Fruit fly (Drosophila melanogaster) whole organism, adult: Measurements from ENCODE around the gene CSN6.

Source experiments
- CG14711 ChIP-seq: fragments of 200-800 bp; sonication (Bioruptor generic); optimal IDR thresholded peaks from 2 replicates; lab custom pipeline; 2018; ENCODE audit warnings: missing biosample characterization, mild to moderate bottlenecking, missing genetic modification characterization, moderate library complexity
- Crg-1 ChIP-seq: fragments of 200-800 bp; sonication (Bioruptor generic); optimal IDR thresholded peaks from 2 replicates; lab custom pipeline; 2016; ENCODE audit warnings: missing biosample characterization, missing genetic modification characterization
- Hr96 ChIP-seq: fragments of 200-800 bp; sonication (Bioruptor generic); optimal IDR thresholded peaks from 2 replicates; lab custom pipeline; 2016; ENCODE audit warnings: missing biosample characterization, missing genetic modification characterization
- cnc ChIP-seq, 2 experiments: fragments of >200 bp; optimal IDR thresholded peaks; 2 replicates each; lab custom pipeline; 2017
- kay ChIP-seq: fragments of 200-800 bp; sonication (Bioruptor generic); peaks from one replicate; lab custom pipeline; 2016; ENCODE audit warnings: missing biosample characterization, missing genetic modification characterization, borderline replicate concordance
- toe ChIP-seq: fragments of 200-800 bp; sonication (Bioruptor generic); optimal IDR thresholded peaks from 2 replicates; lab custom pipeline; 2016; ENCODE audit warnings: missing biosample characterization, missing genetic modification characterization

dm6 chr3R:22535945-22536344, 44.6 kb upstream of the CSN6 start:
- TF ChIP-seq Crg-1 (GFP tag; lab: Kevin White, UChicago) (no peak), kay (no peak), Hr96 (GFP tag; lab: Kevin White, UChicago) (no peak), cnc (optimal IDR thresholded peaks at IDR 0.05; lab: Kevin White, UChicago) (no peak), CG14711 (tag; lab: Kevin White, UChicago) (no peak), toe (no peak)
